Worm (Caenorhabditis elegans): Measurements from ENCODE around the gene rfs-1.

Gene rfs-1

ce11 chrIII:8220081-8220480 is 6.2 kb upstream of the rfs-1 start:
- TF ChIP-seq him-1 (tag; optimal IDR thresholded peaks at IDR 0.05): no peak
- no peak for TF ChIP-seq W03F9.2 (tag; optimal IDR thresholded peaks at IDR 0.05)
- no peak for TF ChIP-seq dao-5 (tag; optimal IDR thresholded peaks at IDR 0.05)

- no peak for TF ChIP-seq W03F9.2 (tag; optimal IDR thresholded peaks at IDR 0.05)
- TF ChIP-seq dao-5 (tag; optimal IDR thresholded peaks at IDR 0.05): no peak
- TF ChIP-seq him-1 (tag; optimal IDR thresholded peaks at IDR 0.05): no peak
Observed at ce11 chrIII:8224769-8225168, 1.5 kb upstream of the rfs-1 start, which contains the start of gene mob-4. Gene mob-4 (plus strand): TSS chrIII:8225097.

ce11 chrIII:8227511-8227910 is 1.2 kb downstream of the rfs-1 start, which contains the start of gene fbxl-1:
Gene fbxl-1 (plus strand): TSS chrIII:8227830.
- no peak for TF ChIP-seq dao-5 (tag; optimal IDR thresholded peaks at IDR 0.05)
- TF ChIP-seq W03F9.2 (tag; optimal IDR thresholded peaks at IDR 0.05): peak; percentile 2
- TF ChIP-seq him-1 (tag; optimal IDR thresholded peaks at IDR 0.05): peak; percentile 84

- no peak for TF ChIP-seq him-1 (tag; optimal IDR thresholded peaks at IDR 0.05)
- TF ChIP-seq W03F9.2 (tag; optimal IDR thresholded peaks at IDR 0.05): no peak
- TF ChIP-seq dao-5 (tag; optimal IDR thresholded peaks at IDR 0.05): no peak
Observed at ce11 chrIII:8228916-8229315, 2.6 kb downstream of the rfs-1 start.

DNA sequence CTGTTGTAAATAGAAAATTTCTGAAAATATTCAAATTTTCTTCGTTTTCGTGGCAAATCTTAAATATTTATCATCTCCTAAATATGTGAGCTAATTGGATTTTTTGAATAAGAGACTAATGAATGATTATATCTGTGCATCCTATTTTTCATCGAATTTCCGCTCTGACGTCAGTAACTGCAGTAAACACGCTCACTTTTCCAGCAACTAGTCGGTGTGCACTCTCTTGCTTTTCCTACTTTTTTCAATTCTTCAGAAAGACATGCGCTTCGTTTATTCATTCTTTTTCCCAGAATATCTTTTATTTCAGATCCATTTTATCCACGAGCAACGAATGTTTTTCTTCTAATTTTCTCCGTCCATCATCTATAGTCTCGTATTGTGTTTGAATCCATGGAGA is 3.2 kb downstream of the rfs-1 start:
- TF ChIP-seq W03F9.2 (tag; optimal IDR thresholded peaks at IDR 0.05) (no peak), him-1 (tag; optimal IDR thresholded peaks at IDR 0.05) (no peak), dao-5 (tag; optimal IDR thresholded peaks at IDR 0.05) (no peak)

ce11 chrIII:8232634-8233033 is 6.4 kb downstream of the rfs-1 start, which contains the start of gene henn-1:
Gene henn-1 (plus strand): TSS chrIII:8232651.
- TF ChIP-seq him-1 (tag; optimal IDR thresholded peaks at IDR 0.05) (no peak), W03F9.2 (tag; optimal IDR thresholded peaks at IDR 0.05) (no peak), dao-5 (tag; optimal IDR thresholded peaks at IDR 0.05) (no peak)

DNA sequence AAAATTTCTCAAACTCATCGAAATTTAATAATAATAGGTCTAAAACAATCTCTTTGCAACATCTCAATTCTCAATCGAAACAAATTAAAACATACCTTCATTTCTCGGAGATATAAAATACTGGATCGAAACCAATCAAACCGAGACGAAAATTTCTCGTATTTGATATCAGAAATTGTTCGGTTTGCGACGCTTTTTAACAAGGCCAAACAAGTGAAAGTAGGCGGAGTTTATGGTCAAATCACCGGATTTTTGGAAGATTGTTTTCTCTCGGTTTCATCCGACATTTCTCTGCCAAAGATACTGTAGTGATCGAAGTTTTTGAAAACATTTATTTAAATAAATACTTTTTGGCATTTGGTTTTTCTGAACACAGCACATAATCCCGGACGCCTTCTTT is 9.1 kb downstream of the rfs-1 start, which contains the start of gene C02F5.14:
TSS of gene C02F5.14 (minus strand) at position 157 of the 400 bp plus-strand sequence.
- TF ChIP-seq him-1 (tag; optimal IDR thresholded peaks at IDR 0.05): no peak
- no peak for TF ChIP-seq W03F9.2 (tag; optimal IDR thresholded peaks at IDR 0.05)
- no peak for TF ChIP-seq dao-5 (tag; optimal IDR thresholded peaks at IDR 0.05)

- TF ChIP-seq dao-5 (tag; optimal IDR thresholded peaks at IDR 0.05) (no peak), W03F9.2 (tag; optimal IDR thresholded peaks at IDR 0.05) (no peak), him-1 (tag; optimal IDR thresholded peaks at IDR 0.05) (no peak)
Observed at ce11 chrIII:8235880-8236279, 9.6 kb downstream of the rfs-1 start, which contains the start of gene C02F5.5. Gene C02F5.5 (plus strand): TSS chrIII:8236180.

DNA sequence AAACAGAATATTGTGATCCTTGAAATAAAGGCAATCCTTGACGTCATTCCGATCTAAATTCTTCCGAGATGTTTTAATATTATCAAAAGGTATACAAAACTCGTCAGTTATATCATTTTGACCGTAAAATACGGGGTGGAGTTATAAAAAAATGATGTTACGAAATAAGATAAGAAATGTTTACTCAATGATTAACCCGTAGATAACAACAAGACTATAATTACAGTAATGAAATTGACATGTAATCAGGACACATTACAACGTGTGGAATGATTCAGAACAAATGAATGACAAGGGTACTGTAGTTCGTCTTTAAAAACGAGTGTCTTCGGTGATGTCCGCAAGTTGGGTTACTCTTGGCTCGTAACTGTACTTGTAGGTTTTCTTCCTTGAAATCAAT is 11.5 kb downstream of the rfs-1 start, which contains the start of gene tsp-2:
TSS of gene tsp-2 (minus strand) at position 109 of the 400 bp plus-strand sequence.
- TF ChIP-seq W03F9.2 (tag; optimal IDR thresholded peaks at IDR 0.05) (no peak), dao-5 (tag; optimal IDR thresholded peaks at IDR 0.05) (no peak), him-1 (tag; optimal IDR thresholded peaks at IDR 0.05) (no peak)

DNA sequence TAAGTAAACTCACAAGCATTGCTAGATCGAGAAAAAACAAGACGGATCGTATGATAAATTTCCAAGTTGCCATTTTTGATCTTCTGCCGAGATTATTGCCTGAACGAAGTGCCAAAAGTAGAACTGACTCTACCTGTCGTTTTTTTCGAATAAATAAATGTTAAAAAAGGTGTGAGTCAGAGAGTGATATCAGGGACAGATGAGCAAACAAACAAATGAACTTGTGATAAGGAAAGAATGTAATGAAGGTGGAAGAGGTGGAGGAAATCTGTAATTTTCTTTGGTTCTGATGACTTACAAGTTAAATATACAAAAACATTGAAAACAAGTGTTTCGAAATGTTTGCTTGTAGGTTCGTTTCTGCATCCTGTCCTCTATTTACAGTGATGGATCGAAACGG is 13.0 kb downstream of the rfs-1 start, which contains the start of gene tsp-1:
TSS of gene tsp-1 (minus strand) at position 99 of the 400 bp plus-strand sequence.
- TF ChIP-seq W03F9.2 (tag; optimal IDR thresholded peaks at IDR 0.05) (no peak), dao-5 (tag; optimal IDR thresholded peaks at IDR 0.05) (no peak)

ce11 chrIII:8240247-8240646 is 14.0 kb downstream of the rfs-1 start:
- no peak for TF ChIP-seq W03F9.2 (tag; optimal IDR thresholded peaks at IDR 0.05)
- TF ChIP-seq dao-5 (tag; optimal IDR thresholded peaks at IDR 0.05): no peak
- TF ChIP-seq him-1 (tag; optimal IDR thresholded peaks at IDR 0.05): no peak

DNA sequence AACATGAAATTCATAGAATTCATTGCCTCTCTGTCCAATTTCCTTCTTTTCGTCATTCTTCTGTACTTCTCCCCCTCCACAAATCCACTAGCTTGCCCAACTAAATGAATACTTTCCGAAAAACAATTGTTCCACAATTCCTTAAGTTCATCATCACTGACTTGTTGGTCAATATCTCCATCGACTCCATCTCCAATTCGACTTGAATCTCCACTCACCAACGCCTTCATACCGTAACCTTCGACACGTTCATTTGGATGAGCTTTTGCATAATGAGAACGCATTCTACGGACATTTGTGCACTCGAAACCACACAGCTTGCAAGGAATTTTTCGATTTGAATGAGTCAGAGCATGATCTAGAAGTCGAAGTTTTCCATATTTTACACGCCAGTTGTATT is 14.7 kb downstream of the rfs-1 start:
- TF ChIP-seq dao-5 (tag; optimal IDR thresholded peaks at IDR 0.05) (no peak), him-1 (tag; optimal IDR thresholded peaks at IDR 0.05) (no peak), W03F9.2 (tag; optimal IDR thresholded peaks at IDR 0.05) (no peak)

DNA sequence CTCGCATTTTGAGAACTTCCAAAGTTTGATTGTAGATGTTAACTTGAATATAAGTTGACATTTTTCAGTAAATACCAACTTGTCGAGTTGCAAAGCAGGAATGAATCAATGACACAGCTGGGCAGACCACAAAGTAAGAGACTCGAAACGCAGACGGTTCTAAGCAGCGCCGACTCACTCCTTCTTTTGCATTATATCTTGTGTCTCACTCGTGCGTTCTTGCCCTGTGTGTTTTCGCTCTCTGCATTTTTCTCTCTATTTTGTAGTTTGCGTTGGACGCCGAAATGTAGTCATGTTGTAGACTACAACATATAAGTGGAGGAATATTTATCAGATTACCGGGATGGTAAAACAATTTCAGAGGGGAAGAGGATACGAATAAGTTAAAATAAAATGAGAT is 16.5 kb downstream of the rfs-1 start, which contains the start of gene C02F5.12:
TSS of gene C02F5.12 (minus strand) at position 221 of the 400 bp plus-strand sequence.
- TF ChIP-seq him-1 (tag; optimal IDR thresholded peaks at IDR 0.05): no peak
- TF ChIP-seq dao-5 (tag; optimal IDR thresholded peaks at IDR 0.05): no peak
- TF ChIP-seq W03F9.2 (tag; optimal IDR thresholded peaks at IDR 0.05): no peak

- TF ChIP-seq him-1 (tag; optimal IDR thresholded peaks at IDR 0.05): no peak
- no peak for TF ChIP-seq dao-5 (tag; optimal IDR thresholded peaks at IDR 0.05)
- no peak for TF ChIP-seq W03F9.2 (tag; optimal IDR thresholded peaks at IDR 0.05)
Observed at ce11 chrIII:8244052-8244451, 17.8 kb downstream of the rfs-1 start, which contains the start of the genes pbs-6 and cids-1. Gene pbs-6 (minus strand): TSS chrIII:8244092. Gene cids-1 (plus strand): TSS chrIII:8244445.

DNA sequence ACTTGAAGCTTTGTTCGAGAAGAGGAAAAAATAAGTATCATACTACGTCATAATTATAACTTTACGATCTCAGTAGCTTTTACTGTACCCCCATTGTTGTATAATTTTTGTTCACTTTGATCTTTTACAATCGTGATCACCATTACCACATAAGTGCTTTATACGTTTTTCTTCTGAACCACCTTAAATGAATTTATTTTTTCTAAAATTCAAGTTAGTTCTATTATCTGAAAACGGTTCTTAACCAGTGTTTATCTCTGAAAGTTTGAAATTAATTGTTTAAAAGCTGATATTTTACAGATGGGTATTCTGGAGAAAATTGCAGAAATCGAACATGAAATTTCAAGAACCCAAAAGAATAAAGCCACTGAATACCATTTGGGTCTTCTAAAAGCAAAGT is 19.3 kb downstream of the rfs-1 start, which contains the start of gene C02F5.3:
TSS of gene C02F5.3 (plus strand) at position 301 of the 400 bp plus-strand sequence.
- no peak for TF ChIP-seq dao-5 (tag; optimal IDR thresholded peaks at IDR 0.05)
- TF ChIP-seq W03F9.2 (tag; optimal IDR thresholded peaks at IDR 0.05): no peak
- no peak for TF ChIP-seq him-1 (tag; optimal IDR thresholded peaks at IDR 0.05)

Measured in whole organism, L4/young adult.